Fruit fly (Drosophila melanogaster) Kc167 (cell line): ENCODE results near the gene Taf2.

Experiments used
- h ChIP-seq: fragments of >200 bp; optimal IDR thresholded peaks from 3 replicates; lab custom pipeline; 2018; ENCODE audit warnings: missing external identifiers
- insv ChIP-seq: fragments of >200 bp; optimal IDR thresholded peaks from 3 replicates; lab custom pipeline; 2018; ENCODE audit warnings: missing external identifiers
- psq ChIP-seq: fragments of >200 bp; optimal IDR thresholded peaks from 2 replicates; lab custom pipeline; 2017; ENCODE audit warnings: missing external identifiers

DNA sequence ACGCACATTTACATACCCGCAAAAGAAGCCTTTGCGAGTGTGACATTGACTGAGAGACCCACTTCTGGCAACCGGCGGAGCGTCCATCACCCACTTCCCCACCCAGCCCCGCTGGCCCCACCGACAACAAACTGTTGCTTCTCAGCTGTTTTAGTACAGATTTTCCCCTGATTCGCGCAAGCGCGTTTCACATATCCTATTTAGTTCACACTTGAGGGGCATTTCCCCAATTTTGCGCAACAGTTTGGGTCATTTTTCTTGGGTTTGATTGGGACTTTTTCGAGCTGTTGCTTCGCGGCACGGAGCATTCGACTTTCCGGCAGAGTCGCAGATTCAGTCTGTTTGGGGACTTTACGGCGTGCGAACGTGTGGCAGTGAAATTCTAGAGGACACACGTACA is 38.7 kb upstream of the Taf2 start:
- TF ChIP-seq psq (lab: Kevin White, UChicago) (no peak), h (lab: Kevin White, UChicago) (no peak), insv (lab: Kevin White, UChicago) (no peak)
